Worm (Caenorhabditis elegans) whole organism, L1 larva: ENCODE data around the gene ZK1127.3.

Experiments used
- C16A3.4 ChIP-seq: fragments of 150-350 bp; optimal IDR thresholded peaks from 2 replicates; lab custom pipeline; 2014; ENCODE audit warnings: missing biosample characterization, missing genetic modification characterization
- F16B12.6 ChIP-seq: fragments of 150-350 bp; optimal IDR thresholded peaks from 2 replicates; lab custom pipeline; 2014; ENCODE audit warnings: missing biosample characterization, missing genetic modification characterization
- aly-2 ChIP-seq: fragments of 150-350 bp; optimal IDR thresholded peaks from 2 replicates; lab custom pipeline; 2014; ENCODE audit warnings: missing biosample characterization, missing genetic modification characterization
- ceh-88 ChIP-seq: fragments of 200-800 bp; sonication (Bioruptor generic); IDR thresholded peaks from 2 replicates; pipeline ENCODE4 v1.3.6; 2022; ENCODE audit warnings: missing genetic modification characterization, missing compliant biosample characterization
- ceh-90 ChIP-seq: sonication (generic microtip); optimal IDR thresholded peaks from 2 replicates; lab custom pipeline; 2016; ENCODE audit warnings: missing genetic modification characterization, missing compliant biosample characterization
- dpl-1 ChIP-seq, 3 experiments: fragments of 150-350 bp in 2 of 3; sonication (generic microtip) in 1 of 3; optimal IDR thresholded peaks; 2 replicates each; lab custom pipeline; 2014 to 2017; ENCODE audit warnings: missing biosample characterization in 3 of 3, missing genetic modification characterization in 3 of 3, missing genetic modification reagents in 3 of 3
- efl-1 ChIP-seq, 4 experiments: fragments of 150-350 bp; optimal IDR thresholded peaks in 3 of 4; peaks in 1 of 4; 1 replicate in 1 of 4; 2 replicates in 3 of 4; lab custom pipeline; 2014; ENCODE audit warnings: missing biosample characterization in 2 of 4, missing genetic modification characterization in 2 of 4, missing genetic modification reagents in 2 of 4
- egl-27 ChIP-seq, 2 experiments: fragments of 150-350 bp in 1 of 2; sonication (generic microtip); optimal IDR thresholded peaks; 3 replicates each; lab custom pipeline; 2017 to 2018; ENCODE audit warnings: missing biosample characterization in 2 of 2, missing genetic modification characterization in 2 of 2, missing genetic modification reagents in 2 of 2
- fkh-10 ChIP-seq: sonication (generic microtip); optimal IDR thresholded peaks from 2 replicates; lab custom pipeline; 2017; ENCODE audit warnings: missing biosample characterization, missing genetic modification reagents, missing genetic modification characterization
- fos-1 ChIP-seq: fragments of 150-350 bp; optimal IDR thresholded peaks from 2 replicates; lab custom pipeline; 2014; ENCODE audit warnings: missing biosample characterization, missing genetic modification characterization
- isw-1 ChIP-seq: fragments of 200-800 bp; sonication (Bioruptor generic); IDR thresholded peaks from 2 replicates; pipeline ENCODE4 v1.3.6; 2022; ENCODE audit warnings: missing genetic modification characterization, missing compliant biosample characterization
- lin-14 ChIP-seq: fragments of 200-800 bp; sonication (Bioruptor generic); optimal IDR thresholded peaks from 2 replicates; lab custom pipeline; 2018; ENCODE audit warnings: mild to moderate bottlenecking, missing genetic modification characterization, moderate library complexity, missing compliant biosample characterization
- nhr-11 ChIP-seq: fragments of 150-350 bp; optimal IDR thresholded peaks from 2 replicates; lab custom pipeline; 2014; ENCODE audit warnings: missing biosample characterization, missing genetic modification characterization
- nhr-20 ChIP-seq: sonication (generic microtip); optimal IDR thresholded peaks from 2 replicates; lab custom pipeline; 2016; ENCODE audit warnings: mild to moderate bottlenecking, missing genetic modification characterization, missing compliant biosample characterization
- nhr-237 ChIP-seq: fragments of 150-350 bp; optimal IDR thresholded peaks from 2 replicates; lab custom pipeline; 2014; ENCODE audit warnings: missing biosample characterization, missing genetic modification characterization
- nhr-28 ChIP-seq: fragments of 150-350 bp; optimal IDR thresholded peaks from 2 replicates; lab custom pipeline; 2014; ENCODE audit warnings: missing biosample characterization, missing genetic modification characterization
- nhr-71 ChIP-seq: sonication (generic microtip); optimal IDR thresholded peaks from 2 replicates; lab custom pipeline; 2016; ENCODE audit warnings: mild to moderate bottlenecking, missing genetic modification characterization, moderate library complexity, missing compliant biosample characterization
- nhr-77 ChIP-seq: fragments of 150-350 bp; optimal IDR thresholded peaks from 2 replicates; lab custom pipeline; 2014; ENCODE audit warnings: missing biosample characterization, missing genetic modification characterization
- nhr-84 ChIP-seq: sonication (generic microtip); optimal IDR thresholded peaks from 2 replicates; lab custom pipeline; 2017; ENCODE audit warnings: missing biosample characterization, missing genetic modification characterization
- nhr-85 ChIP-seq: sonication (generic microtip); peaks from one replicate; lab custom pipeline; 2016; ENCODE audit warnings: missing genetic modification characterization, inconsistent platforms, missing compliant biosample characterization
- nhr-90 ChIP-seq: sonication (generic microtip); optimal IDR thresholded peaks from 2 replicates; lab custom pipeline; 2016; ENCODE audit warnings: mild to moderate bottlenecking, missing genetic modification characterization, missing compliant biosample characterization; ENCODE audit not compliant: poor library complexity
- pax-3 ChIP-seq: fragments of 200-800 bp; sonication (Bioruptor generic); optimal IDR thresholded peaks from 2 replicates; lab custom pipeline; 2018; ENCODE audit warnings: mild to moderate bottlenecking, missing genetic modification characterization, moderate library complexity, missing compliant biosample characterization
- pqm-1 ChIP-seq: sonication (generic microtip); optimal IDR thresholded peaks from 3 replicates; lab custom pipeline; 2017; ENCODE audit warnings: missing biosample characterization, missing genetic modification characterization
- skn-1 ChIP-seq: fragments of 150-350 bp; optimal IDR thresholded peaks from 2 replicates; lab custom pipeline; 2014; ENCODE audit warnings: missing biosample characterization, missing genetic modification characterization
- snu-23 ChIP-seq: sonication (generic microtip); optimal IDR thresholded peaks from 2 replicates; lab custom pipeline; 2016; ENCODE audit warnings: missing genetic modification characterization, missing compliant biosample characterization
- sox-4 ChIP-seq: sonication (generic microtip); optimal IDR thresholded peaks from 2 replicates; lab custom pipeline; 2016; ENCODE audit warnings: missing genetic modification characterization, missing compliant biosample characterization
- sup-37 ChIP-seq: fragments of 200-800 bp; sonication (Bioruptor generic); optimal IDR thresholded peaks from 2 replicates; lab custom pipeline; 2018; ENCODE audit warnings: mild to moderate bottlenecking, missing genetic modification characterization, missing compliant biosample characterization
- tlp-1 ChIP-seq: fragments of 150-350 bp; optimal IDR thresholded peaks from 2 replicates; lab custom pipeline; 2014; ENCODE audit warnings: missing biosample characterization, missing genetic modification characterization
- unc-130 ChIP-seq: fragments of 150-350 bp; optimal IDR thresholded peaks from 2 replicates; lab custom pipeline; 2017; ENCODE audit warnings: missing biosample characterization, missing genetic modification characterization, inconsistent platforms
- zag-1 ChIP-seq: fragments of 150-350 bp; optimal IDR thresholded peaks from 2 replicates; lab custom pipeline; 2014; ENCODE audit warnings: missing biosample characterization, missing genetic modification characterization
- ztf-4 ChIP-seq: fragments of 150-350 bp; optimal IDR thresholded peaks from 2 replicates; lab custom pipeline; 2014; ENCODE audit warnings: missing biosample characterization, missing genetic modification characterization

ZK1127.3 gene

ce11 chrII:7060791-7061190, 5.7 kb downstream of the ZK1127.3 start:
- TF ChIP-seq nhr-20 (tag; lab: Kevin White, UChicago) (no peak), skn-1 (tag; lab: Kevin White, UChicago) (peak; percentile 92), nhr-28 (peak; percentile 3)
- TF ChIP-seq, all 84 proteins: peak for 2

ce11 chrII:7061730-7062129, 6.6 kb downstream of the ZK1127.3 start, which contains the start of gene acs-6:
Gene acs-6, plus strand, starts transcription at chrII:7062030.
- no peak for TF ChIP-seq zag-1 (tag; lab: Kevin White, UChicago)
- no peak for TF ChIP-seq nhr-237 (tag; lab: Kevin White, UChicago)

- TF ChIP-seq unc-130 (no peak), nhr-237 (tag; lab: Kevin White, UChicago) (no peak), isw-1 (no peak), aly-2 (tag; lab: Kevin White, UChicago) (no peak), fos-1 (no peak), nhr-77 (tag; lab: Kevin White, UChicago) (no peak), sox-4 (tag; lab: Kevin White, UChicago) (no peak), nhr-84 (no peak), F16B12.6 (tag; lab: Kevin White, UChicago) (no peak), fkh-10 (GFP tag; lab: Kevin White, UChicago) (no peak), nhr-28 (no peak), ceh-90 (tag; lab: Kevin White, UChicago) (no peak), tlp-1 (tag; lab: Kevin White, UChicago) (no peak), ztf-4 (tag; lab: Kevin White, UChicago) (no peak)
These were observed 10.3 kb downstream of the ZK1127.3 start, which contains the start of gene nos-2 for ce11 chrII:7065391-7065790. Gene nos-2, plus strand, starts transcription at chrII:7065618.

DNA sequence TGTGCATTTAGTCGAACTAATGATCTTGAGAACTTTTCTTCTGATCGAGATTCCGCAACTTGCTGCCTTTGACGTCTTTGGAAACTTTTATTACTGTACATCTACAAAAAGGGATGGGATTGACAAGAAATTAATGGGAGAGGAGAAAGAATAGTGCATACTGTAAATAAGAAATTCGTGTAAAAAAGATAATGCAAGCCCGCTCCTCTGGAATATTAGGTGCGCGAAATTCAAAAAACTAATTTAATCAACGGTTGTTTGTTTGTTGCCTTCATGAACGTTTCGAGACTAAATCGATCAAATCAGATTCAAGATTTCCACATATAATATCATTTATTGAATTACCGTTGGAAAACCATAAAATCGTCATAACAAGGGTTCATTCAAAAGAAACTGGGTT, 14.8 kb downstream of the ZK1127.3 start, which contains the start of gene him-14:
Gene him-14 (minus strand): TSS at position 101 of the 400 bp plus-strand sequence.
- TF ChIP-seq nhr-71 (tag; lab: Kevin White, UChicago) (no peak), nhr-90 (no peak), lin-14 (GFP tag; lab: Kevin White, UChicago) (no peak), dpl-1 (GFP tag; optimal IDR thresholded peaks at IDR 0.05; lab: Kevin White, UChicago) (no peak), fkh-10 (GFP tag; lab: Kevin White, UChicago) (no peak), ceh-88 (GFP tag; lab: Robert Waterston, UW) (no peak), efl-1 (optimal IDR thresholded peaks at IDR 0.05; lab: Kevin White, UChicago) (no peak), efl-1 (GFP tag; optimal IDR thresholded peaks at IDR 0.05 in 1 of 2; lab: Kevin White, UChicago) (no peak), egl-27 (tag; optimal IDR thresholded peaks at IDR 0.05; lab: Kevin White, UChicago) (no peak), pax-3 (tag; lab: Kevin White, UChicago) (no peak), nhr-85 (tag; lab: Kevin White, UChicago) (no peak), nhr-20 (tag; lab: Kevin White, UChicago) (no peak), C16A3.4 (tag; lab: Kevin White, UChicago) (no peak), ztf-4 (tag; lab: Kevin White, UChicago) (no peak)

DNA sequence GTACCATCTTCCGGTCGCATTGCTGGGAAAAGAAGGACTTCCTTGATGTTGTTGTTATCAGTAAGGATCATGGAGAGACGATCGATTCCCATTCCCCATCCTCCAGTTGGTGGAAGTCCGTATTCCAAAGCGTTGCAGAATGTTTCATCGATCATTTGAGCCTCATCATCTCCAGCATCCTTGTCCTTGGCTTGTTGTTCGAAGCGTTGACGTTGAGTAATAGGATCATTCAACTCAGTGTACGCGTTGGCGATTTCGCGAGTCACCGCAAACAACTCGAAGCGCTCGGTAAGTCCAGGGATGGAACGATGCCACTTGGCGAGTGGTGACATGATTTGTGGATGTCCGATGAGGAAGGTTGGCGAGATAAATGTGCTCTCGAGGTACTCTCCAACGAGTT, 15.3 kb downstream of the ZK1127.3 start:
- TF ChIP-seq pqm-1 (tag; lab: Kevin White, UChicago) (no peak), isw-1 (no peak), tlp-1 (tag; lab: Kevin White, UChicago) (no peak), efl-1 (optimal IDR thresholded peaks at IDR 0.05; lab: Kevin White, UChicago) (no peak), efl-1 (GFP tag; optimal IDR thresholded peaks at IDR 0.05 in 1 of 2; lab: Kevin White, UChicago) (peak in 1 of 2 experiments; percentile 91), snu-23 (GFP tag; lab: Kevin White, UChicago) (no peak)

DNA sequence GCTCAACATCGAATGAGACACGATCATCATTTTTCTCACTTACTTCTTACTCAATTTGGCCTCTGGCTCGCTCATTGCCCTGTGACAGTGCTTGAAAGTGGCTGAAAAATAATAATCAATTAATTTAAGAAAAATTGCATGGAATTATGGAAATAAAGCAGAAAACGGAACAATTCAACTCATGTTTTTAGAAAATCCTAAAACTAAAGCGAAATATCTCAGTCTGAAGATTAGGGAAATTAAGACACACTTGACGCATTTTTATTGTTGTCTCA, 17.2 kb downstream of the ZK1127.3 start, which contains the start of gene kars-1:
Gene kars-1 (minus strand): TSS at position 101 of the 275 bp plus-strand sequence.
- TF ChIP-seq nhr-85 (tag; lab: Kevin White, UChicago): no peak
- TF ChIP-seq nhr-11: no peak
- no peak for TF ChIP-seq zag-1 (tag; lab: Kevin White, UChicago)
- TF ChIP-seq sup-37: no peak
